Fruit fly (Drosophila melanogaster) whole organism, prepupa: ENCODE measurements around the gene CG18262.

Experiments
- Blimp-1 ChIP-seq: fragments of 200-800 bp; sonication (Bioruptor generic); optimal IDR thresholded peaks from 3 replicates; lab custom pipeline; 2017; ENCODE audit warnings: missing biosample characterization, missing genetic modification characterization, mild to moderate bottlenecking, moderate library complexity, missing genetic modification reagents
- CG11294 ChIP-seq: fragments of 200-800 bp; sonication (Bioruptor generic); IDR thresholded peaks from 2 replicates; pipeline ENCODE4 v1.3.6; 2022; ENCODE audit warnings: missing biosample characterization, missing genetic modification characterization
- CG11902 ChIP-seq: fragments of 200-800 bp; sonication (Bioruptor generic); optimal IDR thresholded peaks from 3 replicates; lab custom pipeline; 2016; ENCODE audit warnings: missing biosample characterization, missing genetic modification characterization
- CG15336 ChIP-seq: fragments of 200-800 bp; sonication (Bioruptor generic); IDR thresholded peaks from 2 replicates; pipeline ENCODE4 v1.3.6; 2022; ENCODE audit warnings: missing biosample characterization, missing genetic modification characterization
- CG16779 ChIP-seq: fragments of 200-800 bp; sonication (Bioruptor generic); optimal IDR thresholded peaks from 3 replicates; lab custom pipeline; 2017; ENCODE audit warnings: missing biosample characterization, mild to moderate bottlenecking, missing genetic modification characterization
- CG3032 ChIP-seq: fragments of 200-800 bp; optimal IDR thresholded peaks from 2 replicates; lab custom pipeline; 2019; ENCODE audit warnings: missing biosample characterization, mild to moderate bottlenecking, missing genetic modification characterization, moderate library complexity
- CG32006 ChIP-seq: fragments of 200-800 bp; sonication (Bioruptor generic); optimal IDR thresholded peaks from 3 replicates; lab custom pipeline; 2017; ENCODE audit warnings: missing biosample characterization, mild to moderate bottlenecking, missing genetic modification characterization
- CG34406 ChIP-seq: fragments of 200-800 bp; sonication (Bioruptor generic); optimal IDR thresholded peaks from 3 replicates; lab custom pipeline; 2016; ENCODE audit warnings: missing biosample characterization, missing genetic modification characterization
- CG4318 ChIP-seq: fragments of 200-800 bp; sonication (Bioruptor generic); optimal IDR thresholded peaks from 3 replicates; lab custom pipeline; 2017; ENCODE audit warnings: missing biosample characterization, mild to moderate bottlenecking, missing genetic modification characterization
- CG6276 ChIP-seq: fragments of 200-800 bp; sonication (Bioruptor generic); optimal IDR thresholded peaks from 2 replicates; lab custom pipeline; 2017; ENCODE audit warnings: missing biosample characterization, mild to moderate bottlenecking, missing genetic modification characterization
- CG6792 ChIP-seq: fragments of 200-800 bp; sonication (Bioruptor generic); optimal IDR thresholded peaks from 3 replicates; lab custom pipeline; 2016; ENCODE audit warnings: missing biosample characterization, missing genetic modification characterization
- CG6808 ChIP-seq: fragments of 200-800 bp; sonication (Bioruptor generic); optimal IDR thresholded peaks from 3 replicates; lab custom pipeline; 2017; ENCODE audit warnings: missing biosample characterization, missing genetic modification characterization, mild to moderate bottlenecking, moderate library complexity, missing genetic modification reagents
- CG7368 ChIP-seq: fragments of 200-800 bp; sonication (Bioruptor generic); optimal IDR thresholded peaks from 3 replicates; lab custom pipeline; 2016; ENCODE audit warnings: missing biosample characterization, missing genetic modification characterization
- CG8319 ChIP-seq: fragments of 200-800 bp; sonication (Bioruptor generic); optimal IDR thresholded peaks from 3 replicates; lab custom pipeline; 2016; ENCODE audit warnings: missing biosample characterization, missing genetic modification characterization
- CG8632 ChIP-seq: fragments of 200-800 bp; sonication (Bioruptor generic); optimal IDR thresholded peaks from 3 replicates; lab custom pipeline; 2016; ENCODE audit warnings: missing biosample characterization, missing genetic modification characterization
- CG9139 ChIP-seq: fragments of 200-800 bp; sonication (Bioruptor generic); optimal IDR thresholded peaks from 3 replicates; lab custom pipeline; 2017; ENCODE audit warnings: missing biosample characterization, mild to moderate bottlenecking, missing genetic modification characterization
- Eip93F ChIP-seq: fragments of 200-800 bp; sonication (Bioruptor generic); optimal IDR thresholded peaks from 2 replicates; lab custom pipeline; 2016; ENCODE audit warnings: missing biosample characterization, mild to moderate bottlenecking, missing genetic modification characterization
- Gug ChIP-seq: fragments of 200-800 bp; sonication (Bioruptor generic); IDR thresholded peaks from 2 replicates; pipeline ENCODE4 v1.3.6; 2022; ENCODE audit warnings: missing biosample characterization, missing genetic modification characterization
- Hr38 ChIP-seq: sonication (Bioruptor generic); optimal IDR thresholded peaks from 2 replicates; lab custom pipeline; 2016; ENCODE audit warnings: missing biosample characterization, missing genetic modification characterization
- Hr39 ChIP-seq: fragments of 200-800 bp; sonication (Bioruptor generic); optimal IDR thresholded peaks from 2 replicates; lab custom pipeline; 2016; ENCODE audit warnings: missing biosample characterization, missing genetic modification characterization
- Hr4 ChIP-seq: fragments of 200-800 bp; sonication (Bioruptor generic); optimal IDR thresholded peaks from 3 replicates; lab custom pipeline; 2016; ENCODE audit warnings: missing biosample characterization, missing genetic modification characterization
- Lpt ChIP-seq: fragments of 200-800 bp; sonication (Bioruptor generic); optimal IDR thresholded peaks from 3 replicates; lab custom pipeline; 2016; ENCODE audit warnings: missing biosample characterization, missing genetic modification characterization
- Met ChIP-seq: fragments of 200-800 bp; sonication (Bioruptor generic); optimal IDR thresholded peaks from 3 replicates; lab custom pipeline; 2016; ENCODE audit warnings: missing biosample characterization, missing genetic modification characterization
- OdsH ChIP-seq: fragments of 200-800 bp; sonication (Bioruptor generic); optimal IDR thresholded peaks from 3 replicates; lab custom pipeline; 2016; ENCODE audit warnings: missing biosample characterization, missing genetic modification characterization
- Sox102F ChIP-seq: fragments of 200-800 bp; sonication (Bioruptor generic); optimal IDR thresholded peaks from 2 replicates; lab custom pipeline; 2016; ENCODE audit warnings: missing biosample characterization, mild to moderate bottlenecking, missing genetic modification characterization
- Sox14 ChIP-seq: fragments of 200-800 bp; sonication (Bioruptor generic); optimal IDR thresholded peaks from 3 replicates; lab custom pipeline; 2016; ENCODE audit warnings: missing biosample characterization, missing genetic modification characterization
- Sox15 ChIP-seq: fragments of 200-800 bp; sonication (Bioruptor generic); optimal IDR thresholded peaks from 3 replicates; lab custom pipeline; 2016; ENCODE audit warnings: missing biosample characterization, missing genetic modification characterization
- achi ChIP-seq: fragments of 200-800 bp; sonication (Bioruptor generic); optimal IDR thresholded peaks from 3 replicates; lab custom pipeline; 2016; ENCODE audit warnings: missing biosample characterization, missing genetic modification characterization
- acj6 ChIP-seq: fragments of 200-800 bp; sonication (Bioruptor generic); optimal IDR thresholded peaks from 3 replicates; lab custom pipeline; 2016; ENCODE audit warnings: missing biosample characterization, missing genetic modification characterization
- cyc ChIP-seq: fragments of 200-800 bp; sonication (Bioruptor generic); optimal IDR thresholded peaks from 3 replicates; lab custom pipeline; 2016; ENCODE audit warnings: missing biosample characterization, missing genetic modification characterization
- dac ChIP-seq: fragments of 200-800 bp; sonication (Bioruptor generic); optimal IDR thresholded peaks from 2 replicates; lab custom pipeline; 2017; ENCODE audit warnings: missing biosample characterization, mild to moderate bottlenecking, missing genetic modification characterization
- dsx ChIP-seq: fragments of 200-800 bp; optimal IDR thresholded peaks from 3 replicates; lab custom pipeline; 2019; ENCODE audit warnings: missing biosample characterization, mild to moderate bottlenecking, missing genetic modification characterization, moderate library complexity; ENCODE audit not compliant: poor library complexity, severe bottlenecking
- fd85E ChIP-seq: fragments of 200-800 bp; sonication (Bioruptor generic); optimal IDR thresholded peaks from 3 replicates; lab custom pipeline; 2016; ENCODE audit warnings: missing biosample characterization, missing genetic modification characterization
- fkh ChIP-seq: fragments of 200-800 bp; sonication (Bioruptor generic); optimal IDR thresholded peaks from 3 replicates; lab custom pipeline; 2017; ENCODE audit warnings: missing biosample characterization, mild to moderate bottlenecking, missing genetic modification characterization, moderate library complexity
- lz ChIP-seq: fragments of 200-800 bp; sonication (Bioruptor generic); optimal IDR thresholded peaks from 3 replicates; lab custom pipeline; 2016; ENCODE audit warnings: missing biosample characterization, missing genetic modification characterization
- net ChIP-seq: fragments of 200-800 bp; sonication (Bioruptor generic); optimal IDR thresholded peaks from 3 replicates; lab custom pipeline; 2016; ENCODE audit warnings: missing biosample characterization, missing genetic modification characterization
- pdm3 ChIP-seq: fragments of 200-800 bp; sonication (Bioruptor generic); optimal IDR thresholded peaks from 3 replicates; lab custom pipeline; 2016; ENCODE audit warnings: missing biosample characterization, missing genetic modification characterization
- salr ChIP-seq, 2 experiments: fragments of 200-800 bp; sonication (Bioruptor generic); optimal IDR thresholded peaks; 3 replicates each; lab custom pipeline; 2016 to 2018; ENCODE audit warnings: missing biosample characterization in 2 of 2, missing genetic modification characterization in 2 of 2, mild to moderate bottlenecking in 1 of 2
- ss ChIP-seq, 2 experiments: fragments of 200-800 bp; sonication (Bioruptor generic); optimal IDR thresholded peaks; 2 replicates in 1 of 2; 3 replicates in 1 of 2; lab custom pipeline; 2017 to 2018; ENCODE audit warnings: mild to moderate bottlenecking in 2 of 2, missing biosample characterization in 2 of 2, missing genetic modification characterization in 2 of 2, moderate library complexity in 1 of 2
- topi ChIP-seq: fragments of 200-800 bp; sonication (Bioruptor generic); optimal IDR thresholded peaks from 3 replicates; lab custom pipeline; 2016; ENCODE audit warnings: missing biosample characterization, missing genetic modification characterization
- vri ChIP-seq: fragments of 200-800 bp; sonication (Bioruptor generic); optimal IDR thresholded peaks from 3 replicates; lab custom pipeline; 2016; ENCODE audit warnings: missing biosample characterization, mild to moderate bottlenecking, missing genetic modification characterization

The CG18262 gene

DNA sequence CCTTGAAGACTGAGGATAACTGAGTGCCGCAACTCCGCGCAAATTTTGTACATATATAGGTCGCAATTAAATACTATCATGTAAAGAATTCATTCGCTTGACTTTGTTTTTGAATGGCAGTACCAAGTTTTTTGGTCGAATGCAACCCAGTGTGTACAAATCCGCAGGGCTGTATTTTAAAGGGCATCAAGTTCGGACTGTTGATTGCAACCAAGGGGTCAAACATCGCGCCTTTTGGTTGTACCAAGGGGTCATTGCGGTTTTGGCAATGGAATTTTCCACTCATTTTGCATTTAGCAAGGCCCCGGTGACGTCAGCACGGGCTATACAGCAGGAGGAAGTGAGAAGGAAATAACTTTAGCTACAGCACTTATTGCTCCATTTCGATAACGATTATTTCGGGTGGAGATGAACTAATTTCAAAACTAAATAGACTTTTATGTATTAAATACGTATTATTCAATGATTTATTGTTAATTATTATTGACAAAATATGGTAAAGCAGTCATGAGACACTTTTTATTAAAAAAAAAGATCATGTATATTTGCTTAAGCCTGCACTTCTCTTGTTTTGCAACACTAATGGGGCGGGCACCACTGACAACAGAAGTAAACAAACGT, 20.9 kb upstream of the CG18262 start, which contains the start of gene CG10958 (continued):
- TF ChIP-seq fd85E (GFP tag; lab: Kevin White, UChicago) (peak; percentile 25), Lpt (GFP tag; lab: Kevin White, UChicago) (peak; percentile 6), CG9139 (GFP tag; lab: Kevin White, UChicago) (no peak), pdm3 (peak; percentile 75), CG15336 (GFP tag; lab: Robert Waterston, UW) (peak; percentile 52; the same call in 1 of the 2 replicates), topi (GFP tag; lab: Kevin White, UChicago) (peak; percentile 65), net (GFP tag; lab: Kevin White, UChicago) (peak; percentile 36), lz (GFP tag; lab: Kevin White, UChicago) (peak; percentile 61), cyc (peak; percentile 43), OdsH (GFP tag; lab: Kevin White, UChicago) (peak; percentile 68), CG6792 (peak; percentile 60), CG11902 (GFP tag; lab: Kevin White, UChicago) (peak; percentile 34), CG6276 (no peak), Sox102F (GFP tag; lab: Kevin White, UChicago) (no peak), achi (peak; percentile 74), Met (GFP tag; lab: Kevin White, UChicago) (no peak), CG32006 (GFP tag; lab: Kevin White, UChicago) (no peak), Hr4 (GFP tag; lab: Kevin White, UChicago) (peak; percentile 39), CG34406 (GFP tag; lab: Kevin White, UChicago) (peak; percentile 60), Sox15 (GFP tag; lab: Kevin White, UChicago) (peak; percentile 16), Sox14 (GFP tag; lab: Kevin White, UChicago) (peak; percentile 48), Gug (GFP tag; lab: Robert Waterston, UW) (0 out of 2 replicates have a peak, but pooled peaks have one; percentile 12), dsx (no peak), CG16779 (tag; lab: Kevin White, UChicago) (no peak)

DNA sequence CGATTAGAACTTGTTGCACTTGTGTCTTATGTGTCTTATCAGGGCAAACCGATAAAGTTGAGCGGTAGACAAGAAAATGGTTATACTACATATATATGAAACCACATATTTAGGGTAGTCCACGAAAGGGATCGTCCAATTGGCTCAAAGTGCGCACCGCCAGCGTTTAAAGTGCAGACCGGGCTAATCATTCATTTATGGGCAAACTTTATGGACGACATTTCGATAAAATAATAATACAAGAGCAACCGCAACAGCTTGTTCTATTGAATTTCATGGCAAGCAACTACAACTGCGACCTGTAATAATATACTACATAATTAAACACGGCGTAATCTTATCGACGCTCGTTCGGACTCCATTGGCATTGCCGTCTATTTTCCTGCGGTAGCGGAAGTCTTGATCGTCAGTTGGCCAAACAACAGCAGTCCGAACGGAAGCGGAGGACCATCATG, 17.3 kb upstream of the CG18262 start, which contains the start of the genes cyr and CG2120:
Gene cyr (minus strand): TSS at position 294 of the 455 bp plus-strand sequence.
Gene CG2120 (plus strand): TSS at position 405 of the 455 bp plus-strand sequence.
- no peak for TF ChIP-seq CG4318 (GFP tag; lab: Kevin White, UChicago)
- no peak for TF ChIP-seq Hr38
- TF ChIP-seq dac (GFP tag; lab: Kevin White, UChicago) = no peak
- TF ChIP-seq dsx = no peak
- no peak for TF ChIP-seq lz (GFP tag; lab: Kevin White, UChicago)
- no peak for TF ChIP-seq Blimp-1 (GFP tag; lab: Kevin White, UChicago)
- no peak for TF ChIP-seq CG7368
- no peak for TF ChIP-seq CG6808 (GFP tag; lab: Kevin White, UChicago)
- TF ChIP-seq Gug (GFP tag; lab: Robert Waterston, UW) = no peak
- TF ChIP-seq, all 60 proteins: peak for 0

DNA sequence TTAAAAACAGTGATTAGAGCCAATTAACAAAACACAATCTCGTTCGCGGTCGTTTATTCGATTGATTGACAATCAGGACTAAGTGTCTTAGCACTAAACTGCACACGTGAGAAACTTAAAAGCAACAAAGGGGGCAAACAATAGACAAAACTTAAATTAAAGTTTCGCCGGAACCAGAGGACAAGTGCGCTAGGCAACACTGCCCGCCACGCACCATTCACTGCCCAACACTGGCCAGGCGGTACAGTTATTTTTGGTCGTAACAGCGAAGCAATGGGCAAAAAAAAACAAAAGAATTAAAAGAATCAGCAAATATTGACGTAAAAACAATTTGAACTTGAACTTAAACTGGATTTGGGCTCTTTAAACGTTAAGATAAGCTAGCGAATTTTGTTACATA, 15.5 kb upstream of the CG18262 start:
- TF ChIP-seq CG16779 (tag; lab: Kevin White, UChicago) = no peak
- no peak for TF ChIP-seq CG8319 (GFP tag; lab: Kevin White, UChicago)
- TF ChIP-seq net (GFP tag; lab: Kevin White, UChicago) = no peak

- TF ChIP-seq Lpt (GFP tag; lab: Kevin White, UChicago) = no peak
- no peak for TF ChIP-seq CG4318 (GFP tag; lab: Kevin White, UChicago)
- TF ChIP-seq Hr39 (GFP tag; lab: Kevin White, UChicago) = no peak
- TF ChIP-seq CG6792 = no peak
- no peak for TF ChIP-seq Hr4 (GFP tag; lab: Kevin White, UChicago)
- TF ChIP-seq CG3032 (tag; lab: Kevin White, UChicago) = no peak
- TF ChIP-seq CG8632 (GFP tag; lab: Kevin White, UChicago) = no peak
- no peak for TF ChIP-seq ss (GFP tag; optimal IDR thresholded peaks at IDR 0.05; lab: Kevin White, UChicago)
- no peak for TF ChIP-seq fd85E (GFP tag; lab: Kevin White, UChicago)
- no peak for TF ChIP-seq Sox102F (GFP tag; lab: Kevin White, UChicago)
- TF ChIP-seq dac (GFP tag; lab: Kevin White, UChicago) = no peak
- TF ChIP-seq CG11294 (GFP tag; lab: Robert Waterston, UW) = no peak
- no peak for TF ChIP-seq vri (GFP tag; lab: Kevin White, UChicago)
- no peak for TF ChIP-seq acj6
- TF ChIP-seq salr (GFP tag; optimal IDR thresholded peaks at IDR 0.05; lab: Kevin White, UChicago) = no peak
- no peak for TF ChIP-seq lz (GFP tag; lab: Kevin White, UChicago)
- TF ChIP-seq Eip93F (GFP tag; lab: Kevin White, UChicago) = no peak
- TF ChIP-seq achi = no peak
- TF ChIP-seq cyc = no peak
- no peak for TF ChIP-seq fkh
Measured at dm6 chrX:8140707-8141106, 12.0 kb upstream of the CG18262 start.
